Worm (Caenorhabditis elegans): ENCODE results near the gene Y66C5A.1.

The Y66C5A.1 gene

DNA sequence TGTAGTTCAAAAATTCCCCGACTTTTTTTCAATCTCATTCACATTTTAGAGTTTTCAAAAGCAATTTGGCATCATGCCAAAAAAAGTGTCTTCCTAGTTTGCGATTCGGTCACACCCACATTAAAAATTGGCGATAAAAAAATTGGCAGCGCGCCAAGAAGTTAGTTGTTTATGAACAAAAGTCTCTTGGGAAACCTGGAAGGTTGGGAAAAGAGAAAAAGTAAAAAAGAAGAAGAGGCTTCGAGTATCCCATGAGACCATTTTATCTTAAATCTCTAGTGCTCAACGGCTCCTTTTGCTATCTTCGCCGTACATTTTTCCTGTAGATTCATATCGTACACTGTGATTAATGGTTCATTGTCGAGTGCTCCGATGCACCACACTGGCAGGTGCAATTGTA, 32.5 kb upstream of the Y66C5A.1 start:
- no peak for TF ChIP-seq flt-1 (GFP tag; IDR thresholded peaks at IDR 0.05)
- TF ChIP-seq F13C5.2 (tag; optimal IDR thresholded peaks at IDR 0.05): no peak
- no peak for TF ChIP-seq scrt-1 (GFP tag; IDR thresholded peaks at IDR 0.05)
- TF ChIP-seq hnd-1 (tag; optimal IDR thresholded peaks at IDR 0.05): no peak
- TF ChIP-seq B0310.2 (tag; optimal IDR thresholded peaks at IDR 0.05): no peak

DNA sequence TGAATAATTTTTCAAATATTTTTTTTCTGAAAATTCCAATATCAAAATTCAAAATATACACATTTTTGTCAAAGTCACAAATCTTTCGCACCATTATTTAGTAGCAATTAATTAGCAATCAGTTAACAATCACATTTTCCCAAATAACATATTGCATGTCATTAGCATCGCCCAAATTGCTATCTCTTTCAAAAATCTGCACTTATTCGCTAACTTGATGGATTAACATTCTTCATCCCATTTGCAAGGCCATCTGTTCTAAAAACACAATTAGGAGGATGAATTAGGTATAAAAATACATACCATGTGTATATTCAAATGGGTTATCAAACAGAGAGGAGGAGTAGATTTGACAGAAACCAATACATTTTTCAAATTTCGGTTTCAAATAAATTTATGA, 32.0 kb upstream of the Y66C5A.1 start:
- TF ChIP-seq F13C5.2 (tag; optimal IDR thresholded peaks at IDR 0.05) (no peak), hmg-4 (GFP tag; optimal IDR thresholded peaks at IDR 0.05) (no peak), tbx-11 (GFP tag; IDR thresholded peaks at IDR 0.05) (no peak), pes-1 (GFP tag; IDR thresholded peaks at IDR 0.05) (no peak), ama-1 (optimal IDR thresholded peaks at IDR 0.05) (no peak), flt-1 (GFP tag; IDR thresholded peaks at IDR 0.05) (no peak), ceh-36 (tag; optimal IDR thresholded peaks at IDR 0.05) (no peak), hmbx-1 (tag; optimal IDR thresholded peaks at IDR 0.05) (no peak), tbx-37 (GFP tag; conservative IDR thresholded peaks at IDR 0.05) (no peak), ets-7 (tag; optimal IDR thresholded peaks at IDR 0.05) (no peak), B0310.2 (tag; optimal IDR thresholded peaks at IDR 0.05) (no peak), scrt-1 (GFP tag; IDR thresholded peaks at IDR 0.05) (no peak), tra-4 (tag; optimal IDR thresholded peaks at IDR 0.05) (no peak), sea-1 (GFP tag; conservative IDR thresholded peaks at IDR 0.05) (no peak), aly-1 (tag; optimal IDR thresholded peaks at IDR 0.05) (no peak), ceh-13 (GFP tag; optimal IDR thresholded peaks at IDR 0.05) (no peak), hnd-1 (tag; optimal IDR thresholded peaks at IDR 0.05) (no peak)

DNA sequence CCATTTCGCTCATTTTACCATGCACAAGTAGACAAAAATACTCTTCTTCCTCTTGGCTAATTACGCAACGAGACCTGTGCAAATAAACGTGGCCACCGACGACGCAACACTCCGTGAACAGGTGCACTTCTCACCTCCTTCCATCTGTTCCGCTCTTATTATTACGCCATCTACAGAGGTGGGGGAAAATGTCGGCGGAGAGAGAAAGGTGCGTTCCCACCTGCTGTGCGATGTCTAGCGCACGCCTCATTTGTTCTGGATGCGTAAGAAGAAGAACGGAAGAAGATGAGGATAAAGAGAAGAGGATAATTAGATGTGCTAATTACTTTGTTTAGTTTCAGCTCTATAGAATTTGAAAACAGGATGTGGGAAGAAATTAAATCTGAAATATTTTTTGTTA, 31.2 kb upstream of the Y66C5A.1 start:
- no peak for TF ChIP-seq scrt-1 (GFP tag; IDR thresholded peaks at IDR 0.05)
- TF ChIP-seq ama-1 (optimal IDR thresholded peaks at IDR 0.05): no peak
- peak; percentile 55 for TF ChIP-seq hmg-4 (GFP tag; optimal IDR thresholded peaks at IDR 0.05)
- no peak for TF ChIP-seq ceh-13 (GFP tag; optimal IDR thresholded peaks at IDR 0.05)
- no peak; the same call in 1 of the 2 replicates for TF ChIP-seq tbx-37 (GFP tag; conservative IDR thresholded peaks at IDR 0.05)
- TF ChIP-seq flt-1 (GFP tag; IDR thresholded peaks at IDR 0.05): 0 out of 2 replicates have a peak, but pooled peaks have one; percentile 45
- no peak for TF ChIP-seq tbx-11 (GFP tag; IDR thresholded peaks at IDR 0.05)
- 0 out of 2 replicates have a peak, but pooled peaks have one; percentile 21 for TF ChIP-seq sea-1 (GFP tag; conservative IDR thresholded peaks at IDR 0.05)
- TF ChIP-seq F13C5.2 (tag; optimal IDR thresholded peaks at IDR 0.05): no peak
- no peak for TF ChIP-seq aly-1 (tag; optimal IDR thresholded peaks at IDR 0.05)
- peak; percentile 75 for TF ChIP-seq ets-7 (tag; optimal IDR thresholded peaks at IDR 0.05)

ce11 chrX:14484827-14485226, 29.5 kb upstream of the Y66C5A.1 start, which contains the start of gene M163.8:
Gene M163.8, plus strand, starts transcription at chrX:14485127.
- no peak for TF ChIP-seq hnd-1 (tag; optimal IDR thresholded peaks at IDR 0.05)
- TF ChIP-seq ets-7 (tag; optimal IDR thresholded peaks at IDR 0.05): no peak
- TF ChIP-seq ceh-13 (GFP tag; optimal IDR thresholded peaks at IDR 0.05): no peak
- no peak for TF ChIP-seq tra-4 (tag; optimal IDR thresholded peaks at IDR 0.05)
- TF ChIP-seq sea-1 (GFP tag; conservative IDR thresholded peaks at IDR 0.05): no peak
- TF ChIP-seq ceh-36 (tag; optimal IDR thresholded peaks at IDR 0.05): no peak
- no peak for TF ChIP-seq hmbx-1 (tag; optimal IDR thresholded peaks at IDR 0.05)
- no peak for TF ChIP-seq B0310.2 (tag; optimal IDR thresholded peaks at IDR 0.05)
- no peak for TF ChIP-seq tbx-37 (GFP tag; conservative IDR thresholded peaks at IDR 0.05)
- no peak for TF ChIP-seq pes-1 (GFP tag; IDR thresholded peaks at IDR 0.05)
- TF ChIP-seq hmg-4 (GFP tag; optimal IDR thresholded peaks at IDR 0.05): no peak

- TF ChIP-seq flt-1 (GFP tag; IDR thresholded peaks at IDR 0.05): no peak
- TF ChIP-seq tbx-11 (GFP tag; IDR thresholded peaks at IDR 0.05): 0 out of 2 replicates have a peak, but pooled peaks have one; percentile 22
- TF ChIP-seq scrt-1 (GFP tag; IDR thresholded peaks at IDR 0.05): no peak
- TF ChIP-seq aly-1 (tag; optimal IDR thresholded peaks at IDR 0.05): no peak
- no peak for TF ChIP-seq ceh-36 (tag; optimal IDR thresholded peaks at IDR 0.05)
- TF ChIP-seq pes-1 (GFP tag; IDR thresholded peaks at IDR 0.05): no peak
- TF ChIP-seq hmbx-1 (tag; optimal IDR thresholded peaks at IDR 0.05): no peak
These were observed 26.3 kb upstream of the Y66C5A.1 start for ce11 chrX:14481637-14482036.

DNA sequence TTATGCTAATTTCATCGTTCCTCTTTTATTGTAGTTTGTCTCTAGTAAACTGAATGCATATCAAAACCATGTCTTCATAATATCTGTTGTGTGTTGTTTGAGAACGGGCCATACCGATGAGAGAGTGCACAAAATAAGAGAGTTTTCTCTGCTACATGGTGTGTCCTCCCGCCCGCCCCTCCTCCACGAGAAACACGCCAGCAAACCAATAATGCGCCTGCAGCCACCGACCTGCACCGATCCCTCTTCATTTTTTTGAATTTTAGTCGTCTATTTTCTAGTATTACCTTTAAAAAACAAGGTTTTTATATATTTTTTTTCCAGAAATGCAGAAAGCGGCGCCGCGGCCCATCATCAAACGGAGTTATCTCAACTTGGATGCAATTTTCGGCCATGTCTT, 24.9 kb upstream of the Y66C5A.1 start, which contains the start of gene gfi-3:
TSS of gene gfi-3 (plus strand) at position 325 of the 400 bp plus-strand sequence.
- TF ChIP-seq pes-1 (GFP tag; IDR thresholded peaks at IDR 0.05): peak; percentile 76
- TF ChIP-seq ama-1 (optimal IDR thresholded peaks at IDR 0.05): no peak
- TF ChIP-seq sea-1 (GFP tag; conservative IDR thresholded peaks at IDR 0.05): peak; percentile 51; the same call in 1 of the 2 replicates
- no peak for TF ChIP-seq ets-7 (tag; optimal IDR thresholded peaks at IDR 0.05)
- no peak for TF ChIP-seq ceh-13 (GFP tag; optimal IDR thresholded peaks at IDR 0.05)
- peak; percentile 69 for TF ChIP-seq hmg-4 (GFP tag; optimal IDR thresholded peaks at IDR 0.05)
- TF ChIP-seq hmbx-1 (tag; optimal IDR thresholded peaks at IDR 0.05): no peak
- TF ChIP-seq hnd-1 (tag; optimal IDR thresholded peaks at IDR 0.05): no peak
- no peak for TF ChIP-seq B0310.2 (tag; optimal IDR thresholded peaks at IDR 0.05)
- peak; percentile 9 for TF ChIP-seq ceh-36 (tag; optimal IDR thresholded peaks at IDR 0.05)
- no peak for TF ChIP-seq flt-1 (GFP tag; IDR thresholded peaks at IDR 0.05)
- TF ChIP-seq F13C5.2 (tag; optimal IDR thresholded peaks at IDR 0.05): peak; percentile 82
- peak; percentile 48; the same call in 1 of the 2 replicates for TF ChIP-seq tbx-37 (GFP tag; conservative IDR thresholded peaks at IDR 0.05)
- no peak for TF ChIP-seq tra-4 (tag; optimal IDR thresholded peaks at IDR 0.05)
- TF ChIP-seq tbx-11 (GFP tag; IDR thresholded peaks at IDR 0.05): peak; percentile 47; the same call in 1 of the 2 replicates
- no peak for TF ChIP-seq aly-1 (tag; optimal IDR thresholded peaks at IDR 0.05)
- TF ChIP-seq scrt-1 (GFP tag; IDR thresholded peaks at IDR 0.05): 0 out of 2 replicates have a peak, but pooled peaks have one; percentile 47

ce11 chrX:14478743-14479428, 23.6 kb upstream of the Y66C5A.1 start, which contains the start of gene M163.11:
Gene M163.11, plus strand, starts transcription at chrX:14479378.
- no peak for TF ChIP-seq hmg-4 (GFP tag; optimal IDR thresholded peaks at IDR 0.05)
- TF ChIP-seq aly-1 (tag; optimal IDR thresholded peaks at IDR 0.05): no peak
- TF ChIP-seq F13C5.2 (tag; optimal IDR thresholded peaks at IDR 0.05): no peak
- TF ChIP-seq ceh-13 (GFP tag; optimal IDR thresholded peaks at IDR 0.05): no peak
- no peak for TF ChIP-seq ceh-36 (tag; optimal IDR thresholded peaks at IDR 0.05)
- TF ChIP-seq B0310.2 (tag; optimal IDR thresholded peaks at IDR 0.05): no peak
- TF ChIP-seq hmbx-1 (tag; optimal IDR thresholded peaks at IDR 0.05): no peak
- TF ChIP-seq sea-1 (GFP tag; conservative IDR thresholded peaks at IDR 0.05): no peak
- no peak for TF ChIP-seq pes-1 (GFP tag; IDR thresholded peaks at IDR 0.05)
- TF ChIP-seq ama-1 (optimal IDR thresholded peaks at IDR 0.05): no peak
- no peak for TF ChIP-seq scrt-1 (GFP tag; IDR thresholded peaks at IDR 0.05)
- TF ChIP-seq tra-4 (tag; optimal IDR thresholded peaks at IDR 0.05): no peak
- no peak for TF ChIP-seq ets-7 (tag; optimal IDR thresholded peaks at IDR 0.05)
- TF ChIP-seq tbx-37 (GFP tag; conservative IDR thresholded peaks at IDR 0.05): no peak
- TF ChIP-seq tbx-11 (GFP tag; IDR thresholded peaks at IDR 0.05): no peak
- no peak for TF ChIP-seq hnd-1 (tag; optimal IDR thresholded peaks at IDR 0.05)
- TF ChIP-seq flt-1 (GFP tag; IDR thresholded peaks at IDR 0.05): no peak

Measured in whole organism, early embryonic.